Worm (Caenorhabditis elegans) whole organism, mixed stage, embryonic: ENCODE data around the gene lido-11.

Experiments used
- M03D4.4 ChIP-seq: sonication (generic microtip); optimal IDR thresholded peaks from 2 replicates; lab custom pipeline; 2017; ENCODE audit warnings: mild to moderate bottlenecking, missing genetic modification characterization, missing compliant biosample characterization
- bed-3 ChIP-seq: fragments of 200-800 bp; sonication (Bioruptor generic); optimal IDR thresholded peaks from 3 replicates; lab custom pipeline; 2018; ENCODE audit warnings: mild to moderate bottlenecking, missing genetic modification characterization, moderate library complexity, missing compliant biosample characterization
- blmp-1 ChIP-seq: fragments of 150-350 bp; optimal IDR thresholded peaks from 2 replicates; lab custom pipeline; 2014; ENCODE audit warnings: missing biosample characterization, missing genetic modification characterization
- ceh-39 ChIP-seq: fragments of 150-350 bp; optimal IDR thresholded peaks from 2 replicates; lab custom pipeline; 2014; ENCODE audit warnings: missing biosample characterization, missing genetic modification characterization
- ceh-43 ChIP-seq: fragments of 200-800 bp; sonication (Bioruptor generic); optimal IDR thresholded peaks from 2 replicates; lab custom pipeline; 2018; ENCODE audit warnings: mild to moderate bottlenecking, missing genetic modification characterization, moderate library complexity, missing compliant biosample characterization
- ceh-83 ChIP-seq: fragments of 200-800 bp; sonication (Bioruptor generic); optimal IDR thresholded peaks from 2 replicates; lab custom pipeline; 2018; ENCODE audit warnings: mild to moderate bottlenecking, missing genetic modification characterization, missing compliant biosample characterization
- ces-1 ChIP-seq: fragments of 150-350 bp; optimal IDR thresholded peaks from 2 replicates; lab custom pipeline; 2014; ENCODE audit warnings: missing biosample characterization, missing genetic modification reagents, missing genetic modification characterization
- cnd-1 ChIP-seq: fragments of 200-800 bp; sonication (Bioruptor generic); optimal IDR thresholded peaks from 2 replicates; lab custom pipeline; 2018; ENCODE audit warnings: mild to moderate bottlenecking, missing genetic modification characterization, missing compliant biosample characterization
- drap-1 ChIP-seq: fragments of 200-800 bp; sonication (Bioruptor generic); optimal IDR thresholded peaks from 3 replicates; lab custom pipeline; 2018; ENCODE audit warnings: mild to moderate bottlenecking, missing genetic modification characterization, missing compliant biosample characterization
- elt-1 ChIP-seq: sonication (generic microtip); optimal IDR thresholded peaks from 2 replicates; lab custom pipeline; 2017; ENCODE audit warnings: missing genetic modification characterization, mild to moderate bottlenecking, missing compliant biosample characterization, antibody characterized with exemption, moderate library complexity, borderline replicate concordance; ENCODE audit not compliant: insufficient read depth
- elt-3 ChIP-seq: fragments of 150-350 bp; optimal IDR thresholded peaks from 2 replicates; lab custom pipeline; 2014; ENCODE audit warnings: missing biosample characterization, missing genetic modification characterization
- flh-1 ChIP-seq: fragments of 200-800 bp; sonication (Bioruptor generic); optimal IDR thresholded peaks from 2 replicates; lab custom pipeline; 2018; ENCODE audit warnings: mild to moderate bottlenecking, missing genetic modification characterization, moderate library complexity, missing compliant biosample characterization
- ham-2 ChIP-seq: fragments of 200-800 bp; sonication (Bioruptor generic); optimal IDR thresholded peaks from 2 replicates; lab custom pipeline; 2018; ENCODE audit warnings: mild to moderate bottlenecking, missing genetic modification characterization, missing compliant biosample characterization
- hlh-1 ChIP-seq: fragments of 150-350 bp; optimal IDR thresholded peaks from 2 replicates; lab custom pipeline; 2014; ENCODE audit warnings: missing biosample characterization, missing genetic modification reagents, missing genetic modification characterization
- lin-13 ChIP-seq: fragments of 150-350 bp; optimal IDR thresholded peaks from 2 replicates; lab custom pipeline; 2014; ENCODE audit warnings: missing biosample characterization, missing genetic modification characterization
- lin-32 ChIP-seq: fragments of 200-800 bp; sonication (Bioruptor generic); optimal IDR thresholded peaks from 2 replicates; lab custom pipeline; 2018; ENCODE audit warnings: mild to moderate bottlenecking, missing genetic modification characterization, missing compliant biosample characterization
- lsy-2 ChIP-seq: fragments of 150-350 bp; optimal IDR thresholded peaks from 2 replicates; lab custom pipeline; 2014; ENCODE audit warnings: missing biosample characterization, missing genetic modification characterization
- mab-5 ChIP-seq: fragments of 150-350 bp; optimal IDR thresholded peaks from 2 replicates; lab custom pipeline; 2014; ENCODE audit warnings: missing biosample characterization, missing genetic modification characterization
- mep-1 ChIP-seq: fragments of 150-350 bp; optimal IDR thresholded peaks from 2 replicates; lab custom pipeline; 2017; ENCODE audit warnings: missing biosample characterization, missing genetic modification reagents, missing genetic modification characterization, inconsistent platforms
- mls-2 ChIP-seq: sonication (generic microtip); optimal IDR thresholded peaks from 2 replicates; lab custom pipeline; 2016; ENCODE audit warnings: mild to moderate bottlenecking, missing genetic modification characterization, moderate library complexity, missing compliant biosample characterization
- nhr-12 ChIP-seq: fragments of 150-350 bp; optimal IDR thresholded peaks from 2 replicates; lab custom pipeline; 2014; ENCODE audit warnings: missing biosample characterization, missing genetic modification characterization
- nhr-2 ChIP-seq: fragments of 150-350 bp; optimal IDR thresholded peaks from 2 replicates; lab custom pipeline; 2014; ENCODE audit warnings: missing biosample characterization, missing genetic modification characterization
- nhr-237 ChIP-seq: fragments of 150-350 bp; optimal IDR thresholded peaks from 2 replicates; lab custom pipeline; 2014; ENCODE audit warnings: missing biosample characterization, missing genetic modification characterization
- nhr-28 ChIP-seq: fragments of 150-350 bp; optimal IDR thresholded peaks from 2 replicates; lab custom pipeline; 2014; ENCODE audit warnings: missing biosample characterization, missing genetic modification characterization
- nhr-76 ChIP-seq: sonication (generic microtip); optimal IDR thresholded peaks from 2 replicates; lab custom pipeline; 2017; ENCODE audit warnings: missing biosample characterization, missing genetic modification characterization
- pha-4 ChIP-seq: fragments of 150-350 bp; optimal IDR thresholded peaks from 2 replicates; lab custom pipeline; 2018; ENCODE audit warnings: missing biosample characterization, missing genetic modification reagents, missing genetic modification characterization
- sem-2 ChIP-seq: fragments of 200-800 bp; sonication (Bioruptor generic); optimal IDR thresholded peaks from 2 replicates; lab custom pipeline; 2018; ENCODE audit warnings: mild to moderate bottlenecking, missing genetic modification characterization, missing compliant biosample characterization
- snpc-4 ChIP-seq: fragments of 150-350 bp; optimal IDR thresholded peaks from 2 replicates; lab custom pipeline; 2014; ENCODE audit warnings: missing biosample characterization, missing genetic modification characterization
- sptf-1 ChIP-seq: sonication (generic microtip); optimal IDR thresholded peaks from 2 replicates; lab custom pipeline; 2017; ENCODE audit warnings: mild to moderate bottlenecking, missing genetic modification characterization, moderate library complexity, missing compliant biosample characterization
- tbx-8 ChIP-seq: fragments of 200-800 bp; sonication (Bioruptor generic); optimal IDR thresholded peaks from 2 replicates; lab custom pipeline; 2018; ENCODE audit warnings: mild to moderate bottlenecking, missing genetic modification characterization, moderate library complexity, missing compliant biosample characterization
- unc-120 ChIP-seq: sonication (generic microtip); optimal IDR thresholded peaks from 2 replicates; lab custom pipeline; 2017; ENCODE audit warnings: missing genetic modification characterization, missing compliant biosample characterization; ENCODE audit not compliant: poor library complexity, severe bottlenecking
- unc-39 ChIP-seq: fragments of 150-350 bp; optimal IDR thresholded peaks from 2 replicates; lab custom pipeline; 2014; ENCODE audit warnings: missing biosample characterization, missing genetic modification characterization
- unc-62 ChIP-seq: fragments of 150-350 bp; optimal IDR thresholded peaks from 2 replicates; lab custom pipeline; 2014; ENCODE audit warnings: missing biosample characterization, missing genetic modification reagents, missing genetic modification characterization
- zip-8 ChIP-seq: fragments of 150-350 bp; optimal IDR thresholded peaks from 2 replicates; lab custom pipeline; 2014; ENCODE audit warnings: missing biosample characterization, missing genetic modification characterization
- ztf-11 ChIP-seq: fragments of 150-350 bp; optimal IDR thresholded peaks from 2 replicates; lab custom pipeline; 2014; ENCODE audit warnings: missing biosample characterization, missing genetic modification characterization

lido-11 gene

DNA sequence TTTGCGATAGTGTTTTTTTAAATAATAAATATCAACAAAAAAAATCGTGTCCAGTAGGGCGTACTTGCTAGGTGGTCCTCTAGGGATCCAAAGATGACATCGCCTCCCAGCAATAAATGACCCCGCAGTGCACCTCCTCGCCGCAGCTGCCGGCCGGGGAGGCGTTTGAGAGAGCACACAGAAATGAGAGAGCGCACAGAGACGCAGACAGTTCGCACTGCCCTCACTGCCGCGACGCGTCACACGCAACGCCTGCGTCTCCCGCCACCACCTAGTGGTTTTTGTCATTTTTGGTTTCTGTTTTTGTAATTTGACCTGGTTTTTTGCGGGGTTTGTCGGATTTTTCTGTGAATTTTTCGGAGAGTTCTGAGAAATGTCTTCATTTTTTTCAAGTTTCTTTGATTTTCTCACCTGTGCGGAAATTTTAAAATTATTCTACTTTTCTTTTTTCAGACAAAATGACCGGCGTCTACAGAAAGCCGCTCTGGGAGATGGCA lies 15.9 kb upstream of the lido-11 start, which contains the start of gene lido-7:
lido-7 (plus strand) TSS at position 447 of the 497 bp plus-strand sequence.
- peak; percentile 37 for TF ChIP-seq unc-120
- peak; percentile 3 for TF ChIP-seq M03D4.4 (tag; lab: Kevin White, UChicago)
- TF ChIP-seq ceh-83 (GFP tag; lab: Kevin White, UChicago) = no peak
- TF ChIP-seq flh-1 (GFP tag; lab: Kevin White, UChicago) = no peak
- TF ChIP-seq lin-32 = peak; percentile 21
- peak; percentile 8 for TF ChIP-seq hlh-1
- TF ChIP-seq lsy-2 (tag; lab: Kevin White, UChicago) = peak; percentile 25
- no peak for TF ChIP-seq unc-62 (GFP tag; lab: Kevin White, UChicago)
- peak; percentile 40 for TF ChIP-seq sptf-1 (tag; lab: Kevin White, UChicago)
- TF ChIP-seq nhr-237 = no peak
- TF ChIP-seq pha-4 = peak; percentile 12
- TF ChIP-seq mab-5 (tag; lab: Kevin White, UChicago) = no peak
- TF ChIP-seq snpc-4 (tag; lab: Kevin White, UChicago) = no peak
- peak; percentile 5 for TF ChIP-seq lin-13 (tag; lab: Kevin White, UChicago)
- TF ChIP-seq unc-39 (tag; lab: Kevin White, UChicago) = no peak
- TF ChIP-seq mep-1 (tag; lab: Kevin White, UChicago) = no peak
- TF ChIP-seq nhr-2 (tag; lab: Kevin White, UChicago) = peak; percentile 30

DNA sequence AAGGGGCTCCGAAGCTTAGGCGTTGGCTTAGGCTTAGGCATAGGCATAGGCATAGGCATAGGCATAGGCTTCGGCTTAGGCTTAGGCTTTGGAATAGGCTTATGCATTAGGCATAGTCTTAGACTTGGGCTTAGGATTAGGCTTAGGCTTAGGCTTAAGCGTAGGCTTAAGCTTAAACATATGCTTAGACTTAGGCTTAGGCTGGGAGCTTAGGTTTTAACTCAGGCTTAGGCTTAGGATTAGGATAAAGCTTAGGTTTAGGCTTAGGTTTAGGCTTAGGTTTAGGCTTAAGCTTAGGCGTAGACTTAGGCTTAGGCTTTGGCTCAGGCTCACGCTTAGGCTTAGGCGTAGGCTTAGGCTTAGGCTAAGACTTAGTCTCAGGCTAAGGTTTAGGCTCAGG lies 13.7 kb upstream of the lido-11 start:
- TF ChIP-seq ham-2 (GFP tag; lab: Kevin White, UChicago) (peak; percentile 52), tbx-8 (GFP tag; lab: Kevin White, UChicago) (no peak), ztf-11 (no peak)

DNA sequence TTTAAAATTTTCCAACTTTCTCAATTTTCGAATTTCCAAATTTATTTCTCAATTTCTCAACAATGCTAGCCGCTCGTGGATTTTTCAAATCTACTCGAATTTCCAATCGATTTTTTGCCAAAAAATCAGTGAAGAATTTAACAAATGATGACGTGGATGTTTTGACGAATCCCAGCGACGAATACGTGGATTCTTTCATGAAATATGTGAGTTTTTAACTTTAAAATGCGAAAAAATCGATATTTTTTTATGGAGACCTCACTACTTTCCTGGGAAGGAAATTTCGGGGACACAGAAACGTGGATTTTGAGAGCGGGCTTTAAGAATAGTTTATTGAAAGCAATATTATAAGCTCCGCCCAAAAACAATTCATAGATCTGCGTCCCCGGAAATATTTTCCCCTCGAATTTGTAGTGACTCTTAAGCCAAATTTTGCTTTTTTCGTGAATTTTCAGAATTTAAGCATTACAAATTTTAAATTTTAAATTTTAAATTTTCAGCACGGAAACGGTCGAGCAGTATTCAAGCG lies 12.1 kb upstream of the lido-11 start, which contains the start of gene K08A2.2:
K08A2.2 (plus strand) TSS at position 51 of the 529 bp plus-strand sequence.
- TF ChIP-seq lin-13 (tag; lab: Kevin White, UChicago) (no peak), nhr-28 (tag; lab: Kevin White, UChicago) (no peak), nhr-237 (no peak), ceh-83 (GFP tag; lab: Kevin White, UChicago) (no peak), ceh-43 (GFP tag; lab: Kevin White, UChicago) (no peak), mab-5 (tag; lab: Kevin White, UChicago) (no peak), sptf-1 (tag; lab: Kevin White, UChicago) (no peak)

DNA sequence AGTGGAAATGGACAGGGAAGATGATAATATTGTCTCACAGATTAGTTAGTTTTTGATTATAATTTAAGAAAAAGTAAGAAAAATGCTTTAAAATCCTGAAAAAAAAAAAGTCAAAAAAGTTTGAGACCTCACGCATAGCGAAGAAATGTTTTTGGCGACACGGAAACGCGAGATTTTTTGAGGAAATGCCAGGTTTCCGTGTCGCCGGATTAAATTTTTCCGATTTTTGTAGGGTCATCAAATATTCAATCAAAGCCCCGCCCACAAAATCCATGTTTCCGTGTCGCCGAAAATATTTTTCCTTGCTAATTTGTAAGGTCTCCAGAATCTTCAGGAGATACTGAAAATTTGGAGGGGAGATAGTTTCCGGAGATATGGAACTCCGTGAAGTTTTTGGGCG lies 11.5 kb upstream of the lido-11 start:
- TF ChIP-seq nhr-12 = no peak
- no peak for TF ChIP-seq snpc-4 (tag; lab: Kevin White, UChicago)
- no peak for TF ChIP-seq unc-62 (GFP tag; lab: Kevin White, UChicago)
- TF ChIP-seq ceh-83 (GFP tag; lab: Kevin White, UChicago) = no peak
- TF ChIP-seq nhr-28 (tag; lab: Kevin White, UChicago) = no peak
- TF ChIP-seq nhr-76 (tag; lab: Kevin White, UChicago) = no peak
- TF ChIP-seq sem-2 (GFP tag; lab: Kevin White, UChicago) = no peak
- no peak for TF ChIP-seq elt-1 (tag; lab: Kevin White, UChicago)
- no peak for TF ChIP-seq nhr-2 (tag; lab: Kevin White, UChicago)
- TF ChIP-seq unc-120 = no peak
- TF ChIP-seq flh-1 (GFP tag; lab: Kevin White, UChicago) = no peak
- TF ChIP-seq hlh-1 = no peak
- no peak for TF ChIP-seq ces-1 (GFP tag; lab: Kevin White, UChicago)
- no peak for TF ChIP-seq pha-4
- TF ChIP-seq bed-3 (GFP tag; lab: Kevin White, UChicago) = no peak
- TF ChIP-seq mep-1 (tag; lab: Kevin White, UChicago) = no peak
- no peak for TF ChIP-seq cnd-1 (tag; lab: Kevin White, UChicago)

DNA sequence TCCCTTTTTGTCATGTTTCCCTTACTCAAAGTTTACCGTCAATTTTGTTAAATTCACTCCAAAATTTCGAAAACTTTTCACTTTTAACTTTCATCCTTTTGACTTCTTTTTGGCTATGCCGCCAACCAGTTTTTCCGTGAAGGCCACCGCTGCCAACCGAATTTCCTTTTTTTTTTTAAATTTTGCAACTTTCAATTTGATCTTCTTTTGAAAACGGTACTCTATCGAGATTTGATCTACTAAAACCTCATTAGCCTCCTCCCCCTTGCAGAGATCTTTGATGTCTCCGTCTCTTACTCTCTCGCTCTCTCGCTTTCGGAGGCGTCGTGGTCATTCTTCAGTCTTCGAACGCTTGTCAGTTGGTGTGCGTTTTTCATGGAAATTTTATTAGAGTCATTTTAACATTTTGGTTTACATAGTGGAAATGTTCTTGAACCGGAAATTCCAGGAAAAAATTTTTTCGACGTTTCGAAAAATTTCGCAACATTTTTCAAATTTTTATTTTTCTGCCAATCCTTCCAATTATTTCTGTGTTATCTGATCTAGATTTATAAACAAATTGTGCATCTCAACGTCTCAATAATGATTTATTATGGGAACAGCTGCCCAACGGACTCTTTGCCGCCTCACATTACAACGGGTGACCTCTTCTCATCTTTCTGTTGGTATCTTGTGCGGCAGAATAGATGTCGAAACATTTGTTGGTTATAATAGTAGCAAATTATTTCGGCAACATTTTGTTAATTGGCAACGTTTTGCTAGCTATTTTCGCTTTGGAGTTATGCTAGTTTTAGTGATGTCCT lies 9.0 kb upstream of the lido-11 start:
- TF ChIP-seq hlh-1 (peak; percentile 99), lin-13 (tag; lab: Kevin White, UChicago) (no peak), nhr-28 (tag; lab: Kevin White, UChicago) (no peak), sptf-1 (tag; lab: Kevin White, UChicago) (no peak), pha-4 (no peak), ceh-39 (tag; lab: Kevin White, UChicago) (peak; percentile 2), elt-3 (no peak), nhr-237 (no peak), unc-39 (tag; lab: Kevin White, UChicago) (peak; percentile 42), elt-1 (tag; lab: Kevin White, UChicago) (no peak), ceh-43 (GFP tag; lab: Kevin White, UChicago) (no peak), zip-8 (tag; lab: Kevin White, UChicago) (no peak), bed-3 (GFP tag; lab: Kevin White, UChicago) (no peak), blmp-1 (tag; lab: Kevin White, UChicago) (no peak), cnd-1 (tag; lab: Kevin White, UChicago) (peak; percentile 68), flh-1 (GFP tag; lab: Kevin White, UChicago) (no peak), nhr-12 (no peak), mls-2 (tag; lab: Kevin White, UChicago) (no peak), sem-2 (GFP tag; lab: Kevin White, UChicago) (no peak), snpc-4 (tag; lab: Kevin White, UChicago) (no peak), ceh-83 (GFP tag; lab: Kevin White, UChicago) (no peak), mep-1 (tag; lab: Kevin White, UChicago) (no peak), ztf-11 (no peak), ces-1 (GFP tag; lab: Kevin White, UChicago) (peak; percentile 23), unc-120 (peak; percentile 19), drap-1 (no peak), nhr-2 (tag; lab: Kevin White, UChicago) (peak; percentile 62)
